Worm (Caenorhabditis elegans): Measurements from ENCODE around the gene fut-6.

DNA sequence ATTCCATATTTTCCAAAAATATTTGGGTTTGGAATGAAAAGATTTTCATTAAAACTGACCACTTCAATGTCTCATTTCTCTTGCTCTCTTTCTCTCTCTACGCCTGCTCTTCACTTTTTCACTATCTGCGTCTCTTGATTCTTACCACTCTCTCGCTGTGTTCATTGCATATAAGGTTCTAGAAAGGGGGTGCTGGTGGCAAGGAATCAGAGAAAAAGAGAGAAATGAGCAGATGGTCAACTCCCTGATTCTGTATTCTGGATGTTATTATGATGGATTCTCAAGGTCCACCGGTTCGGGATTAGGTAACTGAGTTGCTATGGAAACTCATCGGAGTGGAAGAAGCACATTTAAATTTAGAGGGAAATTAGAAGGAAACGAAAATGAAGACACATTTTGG lies 15.0 kb downstream of the fut-6 start:
- TF ChIP-seq ceh-27 (GFP tag; optimal IDR thresholded peaks at IDR 0.05) (no peak), hmg-20 (GFP tag; IDR thresholded peaks at IDR 0.05) (no peak), nhr-27 (tag; optimal IDR thresholded peaks at IDR 0.05) (no peak), sdz-38 (tag; optimal IDR thresholded peaks at IDR 0.05) (no peak), efl-1 (GFP tag; optimal IDR thresholded peaks at IDR 0.05) (no peak), bed-2 (GFP tag; IDR thresholded peaks at IDR 0.05) (no peak), repo-1 (tag; optimal IDR thresholded peaks at IDR 0.05) (no peak), unc-130 (GFP tag; optimal IDR thresholded peaks at IDR 0.05) (no peak), dpl-1 (GFP tag; optimal IDR thresholded peaks at IDR 0.05) (no peak), hmg-1.2 (GFP tag; IDR thresholded peaks at IDR 0.05) (no peak), nhr-120 (GFP tag; IDR thresholded peaks at IDR 0.05) (no peak), ccch-3 (GFP tag; optimal IDR thresholded peaks at IDR 0.05) (no peak), let-607 (tag; optimal IDR thresholded peaks at IDR 0.05) (no peak), snpc-4 (GFP tag; optimal IDR thresholded peaks at IDR 0.05) (no peak), snpc-4 (tag; optimal IDR thresholded peaks at IDR 0.05) (no peak)
